Worm (Caenorhabditis elegans): ENCODE measurements around the gene F53A9.1.
A peak's percentile ranks its signal among the peaks of the same experiment; 100 is the strongest.

Gene F53A9.1

ce11 chrX:8718856-8719255 is 7.5 kb downstream of the F53A9.1 start, which contains the start of gene F53A9.8:
Gene F53A9.8, minus strand, starts transcription at chrX:8718904.
- TF ChIP-seq nhr-76 (tag; optimal IDR thresholded peaks at IDR 0.05) (no peak), lin-35 (GFP tag; optimal IDR thresholded peaks at IDR 0.05) (peak in 1 of 2 experiments; percentile 4), elt-2 (tag; optimal IDR thresholded peaks at IDR 0.05) (peak; percentile 9), pax-3 (tag; optimal IDR thresholded peaks at IDR 0.05) (peak; percentile 11)

DNA sequence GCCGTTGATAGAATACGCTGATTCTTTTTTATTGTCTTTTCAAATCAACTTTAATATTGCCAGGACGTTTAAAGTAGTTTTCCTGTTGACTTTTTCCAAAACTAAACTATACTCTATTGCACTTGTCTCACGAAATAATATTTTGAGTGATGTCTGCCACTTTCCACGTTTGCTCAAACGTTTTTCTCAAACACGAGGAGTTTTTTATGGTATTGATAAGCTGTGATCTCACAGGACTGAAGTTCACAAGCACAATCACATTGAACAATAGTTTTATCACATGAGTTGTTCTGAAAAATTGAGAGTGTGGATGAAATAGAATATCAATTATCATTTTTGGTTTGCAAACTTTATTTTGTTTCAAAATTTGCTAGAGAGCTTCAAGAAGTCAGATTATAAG is 8.5 kb downstream of the F53A9.1 start:
- TF ChIP-seq lin-35 (GFP tag; optimal IDR thresholded peaks at IDR 0.05) (peak in 1 of 2 experiments; percentile 2), elt-2 (tag; optimal IDR thresholded peaks at IDR 0.05) (peak; percentile 48), unc-62 (GFP tag; optimal IDR thresholded peaks at IDR 0.05) (no peak), nhr-20 (tag; optimal IDR thresholded peaks at IDR 0.05) (peak; percentile 49)

DNA sequence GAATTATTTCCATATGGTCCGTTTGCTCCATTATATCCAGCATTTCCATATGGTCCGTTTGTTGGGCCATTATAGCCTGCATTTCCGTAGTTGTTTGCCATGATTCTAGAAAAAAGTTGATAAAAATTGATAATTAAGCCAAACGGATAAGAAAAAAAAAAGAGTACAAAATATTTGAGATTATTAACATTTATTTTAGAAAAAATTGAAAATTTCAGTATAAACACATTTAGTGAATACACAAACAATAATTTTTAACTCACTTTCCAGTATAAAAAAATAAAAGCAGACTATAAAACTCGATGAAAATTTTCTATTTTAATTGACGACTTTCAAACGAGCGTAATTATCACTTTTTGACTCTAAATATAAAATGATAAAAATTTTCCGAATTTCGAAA is 9.3 kb downstream of the F53A9.1 start, which contains the start of gene F53A9.9:
F53A9.9 (minus strand) TSS at position 101 of the 400 bp plus-strand sequence.
- no peak for TF ChIP-seq nhr-84 (tag; optimal IDR thresholded peaks at IDR 0.05)

DNA sequence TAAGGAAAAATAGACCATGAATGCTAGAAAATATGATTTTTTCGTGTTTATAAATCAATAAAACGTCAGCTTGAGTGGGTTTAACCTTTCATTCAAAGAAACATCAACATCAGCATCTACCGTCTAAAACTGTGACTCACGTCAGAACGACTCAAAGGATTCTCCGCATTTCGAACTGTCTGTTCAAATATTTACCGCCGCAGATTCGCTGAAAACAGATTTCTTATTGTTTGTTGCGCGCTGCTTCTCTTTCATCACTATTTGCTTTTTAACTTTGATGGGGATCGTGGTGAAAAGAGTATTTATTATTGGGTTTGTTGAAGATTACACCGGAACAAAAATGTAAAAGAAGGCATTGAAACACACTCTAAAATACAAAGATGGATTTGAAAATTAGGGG is 9.9 kb downstream of the F53A9.1 start:
- peak; percentile 31 for TF ChIP-seq nhr-77 (tag; optimal IDR thresholded peaks at IDR 0.05)
- no peak for TF ChIP-seq ztf-11 (tag; optimal IDR thresholded peaks at IDR 0.05)
- TF ChIP-seq lin-14 (GFP tag; optimal IDR thresholded peaks at IDR 0.05), result peak; percentile 43

- TF ChIP-seq lin-13 (GFP tag; optimal IDR thresholded peaks at IDR 0.05) (no peak), lir-3 (tag; optimal IDR thresholded peaks at IDR 0.05; ENCODE audit: poor library complexity) (no peak), jun-1 (tag; optimal IDR thresholded peaks at IDR 0.05) (no peak), C34B4.2 (tag; optimal IDR thresholded peaks at IDR 0.05) (no peak), hpl-2 (GFP tag; optimal IDR thresholded peaks at IDR 0.05) (no peak), nhr-11 (tag; optimal IDR thresholded peaks at IDR 0.05) (no peak), fkh-8 (tag; optimal IDR thresholded peaks at IDR 0.05) (no peak), Y116A8C.19 (tag; optimal IDR thresholded peaks at IDR 0.05; ENCODE audit: borderline replicate concordance) (no peak), sptf-1 (tag; optimal IDR thresholded peaks at IDR 0.05) (no peak), unc-30 (tag; optimal IDR thresholded peaks at IDR 0.05) (no peak), unc-130 (tag; optimal IDR thresholded peaks at IDR 0.05) (no peak), snu-23 (GFP tag; optimal IDR thresholded peaks at IDR 0.05) (no peak), swsn-7 (tag; optimal IDR thresholded peaks at IDR 0.05) (no peak), elt-2 (tag; optimal IDR thresholded peaks at IDR 0.05) (no peak), F16B12.6 (tag; optimal IDR thresholded peaks at IDR 0.05) (no peak), zip-4 (GFP tag; optimal IDR thresholded peaks at IDR 0.05) (no peak), nhr-20 (tag; optimal IDR thresholded peaks at IDR 0.05) (no peak), pag-3 (tag; optimal IDR thresholded peaks at IDR 0.05; ENCODE audit: borderline replicate concordance, insufficient read depth) (no peak), ceh-90 (tag; optimal IDR thresholded peaks at IDR 0.05) (no peak)
These were observed 11.8 kb downstream of the F53A9.1 start, which contains the start of gene tnt-2 for ce11 chrX:8723127-8723600. Gene tnt-2, minus strand, starts transcription at chrX:8723550.

DNA sequence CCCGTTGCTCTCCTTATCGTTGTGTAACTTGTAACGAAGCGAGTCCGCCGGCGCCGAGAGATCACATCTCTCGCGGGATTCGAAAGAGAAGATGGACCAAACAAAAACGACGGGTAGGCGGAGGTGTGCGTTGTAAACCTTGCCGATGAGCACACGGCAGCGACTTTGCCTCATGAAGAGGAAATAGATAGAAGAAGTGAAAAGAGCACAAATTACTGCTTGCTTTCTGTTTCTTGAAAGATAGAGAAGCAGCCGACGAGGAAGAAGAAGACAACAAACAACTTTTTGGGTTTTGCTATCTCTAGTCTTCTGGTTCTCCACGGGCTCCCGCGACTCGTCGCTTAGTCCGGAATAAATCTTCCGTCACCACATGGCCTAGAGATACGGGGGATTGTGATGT is 12.4 kb downstream of the F53A9.1 start:
- TF ChIP-seq aly-2 (tag; optimal IDR thresholded peaks at IDR 0.05) (no peak), zip-4 (GFP tag; optimal IDR thresholded peaks at IDR 0.05) (no peak), nhr-84 (tag; optimal IDR thresholded peaks at IDR 0.05) (no peak), C34B4.2 (tag; optimal IDR thresholded peaks at IDR 0.05) (no peak), sptf-1 (tag; optimal IDR thresholded peaks at IDR 0.05) (no peak), sox-4 (tag; optimal IDR thresholded peaks at IDR 0.05) (no peak), nhr-77 (tag; optimal IDR thresholded peaks at IDR 0.05) (no peak), tbx-2 (tag; optimal IDR thresholded peaks at IDR 0.05) (peak; percentile 12), nhr-20 (tag; optimal IDR thresholded peaks at IDR 0.05) (peak; percentile 59), blmp-1 (tag; optimal IDR thresholded peaks at IDR 0.05) (no peak), hlh-4 (tag; optimal IDR thresholded peaks at IDR 0.05) (no peak), zag-1 (tag; optimal IDR thresholded peaks at IDR 0.05) (no peak), ces-1 (GFP tag; optimal IDR thresholded peaks at IDR 0.05) (no peak), pax-3 (tag; optimal IDR thresholded peaks at IDR 0.05) (no peak), sup-37 (GFP tag; optimal IDR thresholded peaks at IDR 0.05) (no peak), hlh-17 (GFP tag; optimal IDR thresholded peaks at IDR 0.05; ENCODE audit: borderline replicate concordance) (no peak), ztf-4 (tag; optimal IDR thresholded peaks at IDR 0.05) (peak; percentile 5), fkh-10 (GFP tag; optimal IDR thresholded peaks at IDR 0.05) (no peak), vab-15 (tag; optimal IDR thresholded peaks at IDR 0.05) (no peak), grh-1 (GFP tag; IDR thresholded peaks at IDR 0.05) (no peak), nhr-28 (tag; optimal IDR thresholded peaks at IDR 0.05) (no peak), nhr-85 (tag) (no peak), fkh-4 (tag; optimal IDR thresholded peaks at IDR 0.05; ENCODE audit: borderline replicate concordance) (peak; percentile 34)
